Worm (Caenorhabditis elegans) whole organism, L4 larva: ENCODE measurements around the gene Y38H6C.16.

ENCODE experiments used
- F37D6.2 ChIP-seq: sonication (generic microtip); optimal IDR thresholded peaks from 2 replicates; lab custom pipeline; 2016; ENCODE audit warnings: mild to moderate bottlenecking, missing genetic modification characterization, missing compliant biosample characterization
- F44E2.7 ChIP-seq: fragments of 200-800 bp; sonication (Bioruptor generic); IDR thresholded peaks from 2 replicates; pipeline ENCODE4 v2.1.2; 2022; ENCODE audit warnings: missing genetic modification characterization, missing compliant biosample characterization
- R02D3.7 ChIP-seq: fragments of 150-350 bp; sonication (generic microtip); optimal IDR thresholded peaks from 3 replicates; lab custom pipeline; 2014; ENCODE audit warnings: missing biosample characterization, missing genetic modification characterization
- Y105C5A.15 ChIP-seq: fragments of 200-800 bp; sonication (Bioruptor generic); IDR thresholded peaks from 2 replicates; pipeline ENCODE4 v1.3.6; 2022; ENCODE audit warnings: missing genetic modification characterization, missing compliant biosample characterization
- Y5F2A.4 ChIP-seq: fragments of 200-800 bp; sonication (Bioruptor generic); optimal IDR thresholded peaks from 2 replicates; lab custom pipeline; 2018; ENCODE audit warnings: mild to moderate bottlenecking, missing genetic modification characterization, missing compliant biosample characterization
- ZK546.5 ChIP-seq, 2 experiments: sonication (generic microtip); optimal IDR thresholded peaks; 2 replicates each; lab custom pipeline; 2017; ENCODE audit warnings: missing biosample characterization in 2 of 2, missing genetic modification characterization in 2 of 2
- aha-1 ChIP-seq: fragments of 150-350 bp; peaks from one replicate; lab custom pipeline; 2014; ENCODE audit warnings: missing biosample characterization, missing genetic modification characterization
- ama-1 ChIP-seq: fragments of 150-350 bp; optimal IDR thresholded peaks from 2 replicates; lab custom pipeline; 2014; ENCODE audit warnings: inconsistent platforms, mixed read lengths
- arid-1 ChIP-seq: fragments of 200-800 bp; sonication (Bioruptor generic); conservative IDR thresholded peaks from 2 replicates; pipeline ENCODE4 v1.3.6; 2022; ENCODE audit warnings: missing genetic modification reagents, missing genetic modification characterization, missing compliant biosample characterization
- ceh-20 ChIP-seq: fragments of 200-800 bp; sonication (Bioruptor generic); IDR thresholded peaks from 2 replicates; pipeline ENCODE4 v1.3.6; 2022; ENCODE audit warnings: missing genetic modification reagents, missing genetic modification characterization, missing compliant biosample characterization
- ceh-32 ChIP-seq: sonication (generic microtip); optimal IDR thresholded peaks from 2 replicates; lab custom pipeline; 2016; ENCODE audit warnings: mild to moderate bottlenecking, missing genetic modification characterization, missing compliant biosample characterization; ENCODE audit not compliant: poor library complexity
- ceh-44 ChIP-seq: fragments of 200-800 bp; sonication (Bioruptor generic); IDR thresholded peaks from 2 replicates; pipeline ENCODE4 v1.3.6; 2022; ENCODE audit warnings: missing genetic modification reagents, missing genetic modification characterization, missing compliant biosample characterization
- ces-1 ChIP-seq: fragments of 150-350 bp; sonication (generic microtip); optimal IDR thresholded peaks from 4 replicates; lab custom pipeline; 2014; ENCODE audit warnings: missing biosample characterization, missing genetic modification reagents, missing genetic modification characterization
- daf-12 ChIP-seq: fragments of 150-350 bp; optimal IDR thresholded peaks from 2 replicates; lab custom pipeline; 2014; ENCODE audit warnings: missing biosample characterization, missing genetic modification reagents, missing genetic modification characterization
- daf-19 ChIP-seq: fragments of 200-800 bp; sonication (Bioruptor generic); conservative IDR thresholded peaks from 2 replicates; pipeline ENCODE4 v1.3.6; 2022; ENCODE audit warnings: missing genetic modification characterization, missing compliant biosample characterization
- dmd-6 ChIP-seq: fragments of 200-800 bp; sonication (Bioruptor generic); IDR thresholded peaks from 2 replicates; pipeline ENCODE4 v1.3.6; 2022; ENCODE audit warnings: missing genetic modification reagents, missing genetic modification characterization, missing compliant biosample characterization
- dpl-1 ChIP-seq: fragments of 150-350 bp; optimal IDR thresholded peaks from 2 replicates; lab custom pipeline; 2014; ENCODE audit warnings: missing biosample characterization, missing genetic modification reagents, missing genetic modification characterization
- duxl-1 ChIP-seq: sonication (generic microtip); optimal IDR thresholded peaks from 2 replicates; lab custom pipeline; 2016; ENCODE audit warnings: mild to moderate bottlenecking, missing genetic modification characterization, moderate library complexity, missing compliant biosample characterization; ENCODE audit not compliant: poor library complexity
- dve-1 ChIP-seq: sonication (generic microtip); optimal IDR thresholded peaks from 2 replicates; lab custom pipeline; 2017; ENCODE audit warnings: antibody characterized with exemption, mild to moderate bottlenecking, missing genetic modification characterization, missing compliant biosample characterization; ENCODE audit not compliant: insufficient read depth
- hif-1 ChIP-seq, 2 experiments: sonication (generic microtip); optimal IDR thresholded peaks; 2 replicates each; lab custom pipeline; 2016 to 2017; ENCODE audit warnings: missing compliant biosample characterization in 2 of 2, missing genetic modification characterization in 2 of 2, missing genetic modification reagents in 2 of 2, missing genotype in 2 of 2, mild to moderate bottlenecking in 1 of 2
- hlh-11 ChIP-seq: fragments of 200-800 bp; sonication (Bioruptor generic); optimal IDR thresholded peaks from 2 replicates; lab custom pipeline; 2018; ENCODE audit warnings: mild to moderate bottlenecking, missing genetic modification characterization, missing compliant biosample characterization
- hlh-30 ChIP-seq: sonication (generic microtip); optimal IDR thresholded peaks from 2 replicates; lab custom pipeline; 2017; ENCODE audit warnings: antibody characterized with exemption, mild to moderate bottlenecking, missing genetic modification characterization, missing compliant biosample characterization; ENCODE audit not compliant: insufficient read depth
- lim-7 ChIP-seq: fragments of 200-800 bp; sonication (Bioruptor generic); IDR thresholded peaks from 2 replicates; pipeline ENCODE4 v1.3.6; 2022; ENCODE audit warnings: missing genetic modification characterization, missing compliant biosample characterization
- lin-13 ChIP-seq: fragments of 150-350 bp; optimal IDR thresholded peaks from 2 replicates; lab custom pipeline; 2014; ENCODE audit warnings: missing biosample characterization, missing genetic modification reagents, missing genetic modification characterization
- lin-38 ChIP-seq: fragments of 200-800 bp; sonication (Bioruptor generic); IDR thresholded peaks from 2 replicates; pipeline ENCODE4 v1.3.6; 2022; ENCODE audit warnings: missing genetic modification reagents, missing genetic modification characterization, missing compliant biosample characterization
- lir-3 ChIP-seq: sonication (generic microtip); optimal IDR thresholded peaks from 2 replicates; lab custom pipeline; 2016; ENCODE audit warnings: mild to moderate bottlenecking, missing genetic modification characterization, missing compliant biosample characterization
- lsy-2 ChIP-seq, 2 experiments: fragments of 150-350 bp in 1 of 2; sonication (generic microtip) in 1 of 2; optimal IDR thresholded peaks; 2 replicates each; lab custom pipeline; 2014 to 2017; ENCODE audit warnings: missing biosample characterization in 2 of 2, missing genetic modification characterization in 2 of 2
- madf-5 ChIP-seq, 2 experiments: fragments of 200-800 bp; sonication (Bioruptor generic); IDR thresholded peaks; 2 replicates each; pipeline ENCODE4 v1.3.6; 2022; ENCODE audit warnings: missing compliant biosample characterization in 2 of 2, missing genetic modification characterization in 2 of 2
- madf-9 ChIP-seq: fragments of 200-800 bp; sonication (Bioruptor generic); conservative IDR thresholded peaks from 2 replicates; pipeline ENCODE4 v1.3.6; 2022; ENCODE audit warnings: missing genetic modification reagents, missing genetic modification characterization, missing compliant biosample characterization
- mdl-1 ChIP-seq, 2 experiments: fragments of 150-350 bp in 1 of 2; sonication (generic microtip) in 1 of 2; optimal IDR thresholded peaks; 2 replicates each; lab custom pipeline; 2014 to 2017; ENCODE audit warnings: missing biosample characterization in 2 of 2, missing genetic modification characterization in 2 of 2
- mdt-29 ChIP-seq: fragments of 200-800 bp; sonication (Bioruptor generic); IDR thresholded peaks from 2 replicates; pipeline ENCODE4 v1.3.6; 2022; ENCODE audit warnings: missing genetic modification reagents, missing genetic modification characterization, missing compliant biosample characterization
- mep-1 ChIP-seq: fragments of 150-350 bp; sonication (generic microtip); optimal IDR thresholded peaks from 3 replicates; lab custom pipeline; 2014; ENCODE audit warnings: missing biosample characterization, missing genetic modification characterization
- mes-2 ChIP-seq: sonication (generic microtip); optimal IDR thresholded peaks from 2 replicates; lab custom pipeline; 2016; ENCODE audit warnings: missing genotype, mild to moderate bottlenecking, missing genetic modification characterization, missing compliant biosample characterization; ENCODE audit not compliant: poor library complexity, severe bottlenecking
- mxl-3 ChIP-seq: fragments of 200-800 bp; sonication (Bioruptor generic); optimal IDR thresholded peaks from 2 replicates; lab custom pipeline; 2018; ENCODE audit warnings: mild to moderate bottlenecking, missing genetic modification characterization, missing compliant biosample characterization
- nhr-237 ChIP-seq: sonication (generic microtip); optimal IDR thresholded peaks from 2 replicates; lab custom pipeline; 2017; ENCODE audit warnings: missing biosample characterization, missing genetic modification characterization
- nhr-6 ChIP-seq: fragments of 150-350 bp; optimal IDR thresholded peaks from 2 replicates; lab custom pipeline; 2014; ENCODE audit warnings: missing biosample characterization, missing genetic modification characterization
- nhr-76 ChIP-seq: fragments of 150-350 bp; optimal IDR thresholded peaks from 2 replicates; lab custom pipeline; 2014; ENCODE audit warnings: missing biosample characterization, missing genetic modification characterization
- pqm-1 ChIP-seq: sonication (generic microtip); optimal IDR thresholded peaks from 2 replicates; lab custom pipeline; 2017; ENCODE audit warnings: missing biosample characterization, missing genetic modification characterization
- rbr-2 ChIP-seq: sonication (generic microtip); optimal IDR thresholded peaks from 2 replicates; lab custom pipeline; 2016; ENCODE audit warnings: missing genotype, missing genetic modification characterization, missing compliant biosample characterization
- saeg-2 ChIP-seq: fragments of 200-800 bp; sonication (Bioruptor generic); IDR thresholded peaks from 2 replicates; pipeline ENCODE4 v1.3.6; 2022; ENCODE audit warnings: missing genetic modification reagents, missing genetic modification characterization, missing compliant biosample characterization
- sdz-12 ChIP-seq: fragments of 200-800 bp; sonication (Bioruptor generic); optimal IDR thresholded peaks from 2 replicates; lab custom pipeline; 2018; ENCODE audit warnings: mild to moderate bottlenecking, missing genetic modification characterization, missing compliant biosample characterization
- tra-1 ChIP-seq: fragments of 200-800 bp; sonication (Bioruptor generic); IDR thresholded peaks from 2 replicates; pipeline ENCODE4 v1.3.6; 2022; ENCODE audit warnings: missing genetic modification reagents, missing genetic modification characterization, missing compliant biosample characterization
- unc-39 ChIP-seq: sonication (generic microtip); optimal IDR thresholded peaks from 2 replicates; lab custom pipeline; 2017; ENCODE audit warnings: missing biosample characterization, missing genetic modification characterization
- zip-11 ChIP-seq: fragments of 200-800 bp; sonication (Bioruptor generic); IDR thresholded peaks from 2 replicates; pipeline ENCODE4 v1.3.6; 2022; ENCODE audit warnings: missing genetic modification characterization, missing compliant biosample characterization
- zip-2 ChIP-seq: fragments of 150-350 bp; optimal IDR thresholded peaks from 2 replicates; lab custom pipeline; 2014; ENCODE audit warnings: missing biosample characterization, missing genetic modification characterization
- ztf-11 ChIP-seq: fragments of 150-350 bp; optimal IDR thresholded peaks from 2 replicates; lab custom pipeline; 2014; ENCODE audit warnings: missing biosample characterization, missing genetic modification characterization

Gene Y38H6C.16

ce11 chrV:20497537-20497936 is 41.6 kb downstream of the Y38H6C.16 start (continued):
- peak; percentile 41; the same call in 1 of the 2 replicates for TF ChIP-seq arid-1 (GFP tag; lab: Robert Waterston, UW)
- 0 out of 2 replicates have a peak, but pooled peaks have one; percentile 45 for TF ChIP-seq ceh-20
- no peak for TF ChIP-seq ztf-11
- TF ChIP-seq mdt-29 (GFP tag; lab: Robert Waterston, UW), result peak; percentile 50; the same call in 1 of the 2 replicates
- TF ChIP-seq lin-38 (GFP tag; lab: Robert Waterston, UW), result peak; percentile 55
- TF ChIP-seq dve-1 (tag; lab: Kevin White, UChicago), result peak; percentile 26
- TF ChIP-seq F37D6.2, result no peak
- TF ChIP-seq ceh-44 (GFP tag; lab: Robert Waterston, UW), result no peak
- TF ChIP-seq ZK546.5 (tag; optimal IDR thresholded peaks at IDR 0.05; lab: Kevin White, UChicago), result no peak
- TF ChIP-seq nhr-237, result no peak
- no peak for TF ChIP-seq mep-1
- TF ChIP-seq hlh-11 (tag; lab: Kevin White, UChicago), result peak; percentile 28
- TF ChIP-seq lsy-2 (tag; optimal IDR thresholded peaks at IDR 0.05; lab: Kevin White, UChicago), result no peak
- no peak for TF ChIP-seq ces-1 (GFP tag; lab: Kevin White, UChicago)
- 0 out of 2 replicates have a peak, but pooled peaks have one; percentile 49 for TF ChIP-seq saeg-2 (GFP tag; lab: Robert Waterston, UW)
- no peak for TF ChIP-seq zip-11 (GFP tag; lab: Robert Waterston, UW)
- TF ChIP-seq Y5F2A.4, result no peak
- TF ChIP-seq ceh-32 (tag; lab: Kevin White, UChicago), result no peak
- TF ChIP-seq nhr-6 (tag; lab: Kevin White, UChicago), result no peak
- TF ChIP-seq sdz-12, result no peak
- TF ChIP-seq unc-39 (tag; lab: Kevin White, UChicago), result no peak
- peak; percentile 25; the same call in 1 of the 2 replicates for TF ChIP-seq tra-1 (GFP tag; lab: Robert Waterston, UW)
- TF ChIP-seq dmd-6 (GFP tag; lab: Robert Waterston, UW), result peak; percentile 47; the same call in 1 of the 2 replicates
- TF ChIP-seq rbr-2, result no peak
- TF ChIP-seq ama-1 (lab: Kevin White, UChicago), result no peak
- TF ChIP-seq daf-19, result no peak
- TF ChIP-seq lim-7 (GFP tag; lab: Robert Waterston, UW), result no peak
- no peak for TF ChIP-seq zip-2 (tag; lab: Kevin White, UChicago)

- TF ChIP-seq mep-1 (peak; percentile 17), hif-1 (tag; optimal IDR thresholded peaks at IDR 0.05; lab: Kevin White, UChicago) (peak in 1 of 2 experiments; percentile 35), ama-1 (lab: Kevin White, UChicago) (no peak), dve-1 (tag; lab: Kevin White, UChicago) (peak; percentile 45), mdl-1 (tag; optimal IDR thresholded peaks at IDR 0.05; lab: Kevin White, UChicago) (peak in 1 of 2 experiments; percentile 36), F44E2.7 (GFP tag; lab: Robert Waterston, UW) (0 out of 2 replicates have a peak, but pooled peaks have one; percentile 65), daf-19 (no peak), lin-13 (GFP tag; lab: Kevin White, UChicago) (no peak), madf-5 (GFP tag; IDR thresholded peaks at IDR 0.05; lab: Robert Waterston, UW) (no peak), dmd-6 (GFP tag; lab: Robert Waterston, UW) (peak; percentile 34; the same call in 1 of the 2 replicates), Y105C5A.15 (GFP tag; lab: Robert Waterston, UW) (no peak), hlh-30 (tag; lab: Kevin White, UChicago) (peak; percentile 35), pqm-1 (tag; lab: Kevin White, UChicago) (no peak), lin-38 (GFP tag; lab: Robert Waterston, UW) (peak; percentile 21; the same call in 1 of the 2 replicates), R02D3.7 (tag; lab: Kevin White, UChicago) (no peak), madf-9 (GFP tag; lab: Robert Waterston, UW) (no peak), mxl-3 (GFP tag; lab: Kevin White, UChicago) (no peak), aha-1 (tag; lab: Kevin White, UChicago) (no peak), dpl-1 (GFP tag; lab: Kevin White, UChicago) (peak; percentile 65), daf-12 (tag; lab: Kevin White, UChicago) (no peak), lsy-2 (tag; optimal IDR thresholded peaks at IDR 0.05; lab: Kevin White, UChicago) (peak in 1 of 2 experiments; percentile 54), mes-2 (tag; lab: Kevin White, UChicago) (no peak), lir-3 (tag; lab: Kevin White, UChicago) (no peak), duxl-1 (tag; lab: Kevin White, UChicago) (peak; percentile 3), nhr-6 (tag; lab: Kevin White, UChicago) (no peak), unc-39 (tag; lab: Kevin White, UChicago) (no peak), nhr-76 (no peak)
Observed at ce11 chrV:20493271-20494231, 45.6 kb downstream of the Y38H6C.16 start, which contains the start of gene B0250.5. B0250.5 (plus strand) TSS chrV:20493924.
